Worm (Caenorhabditis elegans): ENCODE results near the gene C14C6.13.

Gene C14C6.13

ce11 chrV:615275-615674 lies 40.7 kb upstream of the C14C6.13 start, which contains the start of gene F48G7.13:
TSS of gene F48G7.13 (plus strand) at chrV:615575.
- TF ChIP-seq pax-3 (tag; optimal IDR thresholded peaks at IDR 0.05): no peak
- no peak for TF ChIP-seq lir-3 (tag; optimal IDR thresholded peaks at IDR 0.05; ENCODE audit: poor library complexity)
- TF ChIP-seq isw-1 (GFP tag; IDR thresholded peaks at IDR 0.05): no peak
- no peak for TF ChIP-seq aly-2 (tag; optimal IDR thresholded peaks at IDR 0.05)
- TF ChIP-seq Y116A8C.19 (tag; optimal IDR thresholded peaks at IDR 0.05; ENCODE audit: borderline replicate concordance): no peak
- no peak for TF ChIP-seq nhr-28 (tag; optimal IDR thresholded peaks at IDR 0.05)
- TF ChIP-seq dsc-1 (tag; optimal IDR thresholded peaks at IDR 0.05): no peak
- TF ChIP-seq grh-1 (GFP tag; IDR thresholded peaks at IDR 0.05): no peak
- no peak for TF ChIP-seq zag-1 (tag; optimal IDR thresholded peaks at IDR 0.05)
- TF ChIP-seq F16B12.6 (tag; optimal IDR thresholded peaks at IDR 0.05): no peak
- no peak for TF ChIP-seq ces-1 (GFP tag; optimal IDR thresholded peaks at IDR 0.05)
- no peak for TF ChIP-seq mef-2 (tag; optimal IDR thresholded peaks at IDR 0.05)
- no peak for TF ChIP-seq ztf-4 (tag; optimal IDR thresholded peaks at IDR 0.05)
- TF ChIP-seq fkh-10 (GFP tag; optimal IDR thresholded peaks at IDR 0.05): no peak
- TF ChIP-seq pag-3 (tag; optimal IDR thresholded peaks at IDR 0.05; ENCODE audit: borderline replicate concordance, insufficient read depth): no peak

DNA sequence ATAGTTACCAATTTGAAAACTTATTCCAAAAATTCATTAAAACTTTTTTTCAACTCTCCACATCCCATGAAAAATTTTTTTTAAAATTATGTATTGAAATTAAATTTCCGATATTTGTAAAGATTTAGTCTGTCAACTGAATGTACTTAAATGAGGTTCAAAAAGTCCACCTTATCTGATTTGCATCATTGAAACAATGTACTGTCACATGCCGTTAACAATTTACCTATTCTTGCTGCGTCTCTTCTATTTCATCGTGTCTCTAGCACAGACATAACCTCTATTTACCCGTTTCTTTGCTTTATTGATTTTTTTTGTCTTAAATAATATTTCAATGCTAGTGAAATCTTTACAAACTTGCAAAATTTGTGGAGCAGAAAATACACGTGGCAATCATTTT lies 35.7 kb upstream of the C14C6.13 start, which contains the start of gene nhr-90:
Gene nhr-90, plus strand, starts transcription at position 296 of the 400 bp plus-strand sequence.
- no peak for TF ChIP-seq unc-30 (tag; optimal IDR thresholded peaks at IDR 0.05)
- TF ChIP-seq C16A3.4 (tag; optimal IDR thresholded peaks at IDR 0.05): peak; percentile 5
- no peak for TF ChIP-seq dsc-1 (tag; optimal IDR thresholded peaks at IDR 0.05)
- TF ChIP-seq lin-14 (GFP tag; optimal IDR thresholded peaks at IDR 0.05): no peak
- no peak for TF ChIP-seq fos-1 (tag; optimal IDR thresholded peaks at IDR 0.05)
- no peak for TF ChIP-seq snu-23 (GFP tag; optimal IDR thresholded peaks at IDR 0.05)
- peak in 1 of 2 experiments; percentile 46 for TF ChIP-seq lin-35 (GFP tag; optimal IDR thresholded peaks at IDR 0.05)
- TF ChIP-seq nhr-20 (tag; optimal IDR thresholded peaks at IDR 0.05): peak; percentile 55
- TF ChIP-seq blmp-1 (tag; optimal IDR thresholded peaks at IDR 0.05): peak; percentile 0
- TF ChIP-seq nhr-85 (tag): peak; percentile 72
- no peak for TF ChIP-seq efl-1 (optimal IDR thresholded peaks at IDR 0.05)
- peak in 1 of 2 experiments; percentile 46 for TF ChIP-seq efl-1 (GFP tag; optimal IDR thresholded peaks at IDR 0.05 in 1 of 2)
- no peak for TF ChIP-seq sox-4 (tag; optimal IDR thresholded peaks at IDR 0.05)
- TF ChIP-seq skn-1 (tag; optimal IDR thresholded peaks at IDR 0.05): peak; percentile 18

DNA sequence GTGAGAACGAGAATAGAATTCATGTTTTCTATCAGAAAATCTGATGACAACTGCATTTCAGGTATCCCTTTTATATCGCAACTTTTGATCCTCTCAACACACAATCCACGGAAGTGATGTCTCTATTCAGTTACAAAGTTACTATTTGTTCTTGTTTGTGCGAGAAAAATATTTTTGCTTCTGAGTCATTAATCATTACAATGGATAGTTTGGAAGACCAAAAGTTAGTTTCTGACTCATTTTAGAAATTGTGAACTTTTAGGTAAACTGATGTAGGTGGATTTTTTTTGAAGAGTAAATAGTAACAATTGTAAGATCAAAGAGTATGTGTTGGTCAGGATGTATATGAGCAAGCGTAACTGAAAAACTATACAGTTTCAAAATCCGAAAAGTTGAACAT lies 35.1 kb upstream of the C14C6.13 start, which contains the start of gene srlf-36:
Gene srlf-36, minus strand, starts transcription at position 101 of the 400 bp plus-strand sequence.
- TF ChIP-seq sptf-1 (tag; optimal IDR thresholded peaks at IDR 0.05) (no peak), ets-5 (GFP tag; IDR thresholded peaks at IDR 0.05) (no peak), jun-1 (tag; optimal IDR thresholded peaks at IDR 0.05) (no peak), Y116A8C.19 (tag; optimal IDR thresholded peaks at IDR 0.05; ENCODE audit: borderline replicate concordance) (no peak)

- no peak for TF ChIP-seq lir-3 (tag; optimal IDR thresholded peaks at IDR 0.05; ENCODE audit: poor library complexity)
- TF ChIP-seq nhr-28 (tag; optimal IDR thresholded peaks at IDR 0.05): no peak
- no peak for TF ChIP-seq F16B12.6 (tag; optimal IDR thresholded peaks at IDR 0.05)
- no peak for TF ChIP-seq sup-37 (GFP tag; optimal IDR thresholded peaks at IDR 0.05)
- no peak for TF ChIP-seq irx-1 (tag; optimal IDR thresholded peaks at IDR 0.05)
- no peak for TF ChIP-seq nhr-90 (tag; optimal IDR thresholded peaks at IDR 0.05; ENCODE audit: poor library complexity)
- TF ChIP-seq aha-1 (tag; optimal IDR thresholded peaks at IDR 0.05): no peak
- no peak for TF ChIP-seq ceh-90 (tag; optimal IDR thresholded peaks at IDR 0.05)
- TF ChIP-seq ceh-8 (GFP tag; optimal IDR thresholded peaks at IDR 0.05): no peak
- no peak for TF ChIP-seq lin-13 (GFP tag; optimal IDR thresholded peaks at IDR 0.05)
- TF ChIP-seq rnt-1 (tag; optimal IDR thresholded peaks at IDR 0.05): no peak
- no peak for TF ChIP-seq efl-3 (GFP tag; optimal IDR thresholded peaks at IDR 0.05)
- no peak for TF ChIP-seq ceh-88 (GFP tag; IDR thresholded peaks at IDR 0.05)
- no peak for TF ChIP-seq blmp-1 (tag; optimal IDR thresholded peaks at IDR 0.05)
- TF ChIP-seq sptf-1 (tag; optimal IDR thresholded peaks at IDR 0.05): no peak
- TF ChIP-seq lin-14 (GFP tag; optimal IDR thresholded peaks at IDR 0.05): no peak
- no peak for TF ChIP-seq pag-3 (tag; optimal IDR thresholded peaks at IDR 0.05; ENCODE audit: borderline replicate concordance, insufficient read depth)
- TF ChIP-seq fkh-8 (tag; optimal IDR thresholded peaks at IDR 0.05): no peak
- TF ChIP-seq grh-1 (GFP tag; IDR thresholded peaks at IDR 0.05): no peak
These were observed 34.3 kb upstream of the C14C6.13 start, which contains the start of gene srw-109 for ce11 chrV:608844-609243. TSS of gene srw-109 (minus strand) at chrV:608944.
